Fruit fly (Drosophila melanogaster): ENCODE measurements around the gene CG7557.

DNA sequence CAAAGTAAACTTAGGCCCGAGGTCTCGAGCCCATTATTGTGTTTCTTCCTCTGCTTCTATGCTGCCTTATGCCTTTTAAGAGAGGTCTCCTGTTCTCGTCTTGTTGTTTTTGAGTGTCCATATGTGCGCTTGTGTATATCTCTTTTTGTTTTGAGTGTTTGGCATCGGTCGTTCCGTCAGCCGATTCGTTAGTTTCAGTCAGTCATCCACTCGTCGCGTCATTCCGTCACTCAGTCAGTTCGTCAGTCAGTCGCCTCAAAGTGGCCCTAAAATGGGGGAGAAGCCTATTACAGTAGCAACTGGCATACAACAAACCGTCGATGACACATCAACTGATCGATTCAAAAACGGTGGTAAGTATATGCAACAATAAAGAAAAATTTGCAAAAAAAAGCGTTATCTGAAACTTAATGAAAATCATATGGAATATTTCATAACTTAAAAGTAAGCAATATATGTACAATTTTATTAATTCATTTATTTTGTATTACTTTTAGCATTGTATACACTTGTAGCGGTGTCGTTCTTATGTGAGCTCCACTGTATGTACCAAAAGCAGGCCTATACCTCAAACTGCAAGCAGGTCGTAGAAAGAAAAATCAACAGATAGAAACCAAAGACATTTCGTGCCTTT, 26.8 kb upstream of the CG7557 start:
- TF ChIP-seq psq (optimal IDR thresholded peaks at IDR 0.05), result no peak
- no peak for TF ChIP-seq h (optimal IDR thresholded peaks at IDR 0.05)
- TF ChIP-seq ttk (optimal IDR thresholded peaks at IDR 0.05), result no peak
- TF ChIP-seq Sin3A (optimal IDR thresholded peaks at IDR 0.05), result no peak
- TF ChIP-seq Myc (optimal IDR thresholded peaks at IDR 0.05), result no peak
- TF ChIP-seq insv (optimal IDR thresholded peaks at IDR 0.05), result no peak

All from Kc167 (cell line).